Worm (Caenorhabditis elegans) whole organism, midembryonic: ENCODE results near the gene C56G2.4.

ENCODE experiments used
- ref-1 ChIP-seq: fragments of 200-800 bp; sonication (Bioruptor generic); conservative IDR thresholded peaks from 2 replicates; pipeline ENCODE4 v1.3.6; 2022; ENCODE audit warnings: missing genetic modification reagents, missing genetic modification characterization, missing compliant biosample characterization
- tab-1 ChIP-seq: fragments of 200-800 bp; sonication (Bioruptor generic); IDR thresholded peaks from 2 replicates; pipeline ENCODE4 v1.3.6; 2022; ENCODE audit warnings: missing genetic modification characterization, missing compliant biosample characterization

- no peak for TF ChIP-seq tab-1
- TF ChIP-seq ref-1: no peak
Measured at ce11 chrIII:6373850-6374474, 42.4 kb downstream of the C56G2.4 start.
